Fruit fly (Drosophila melanogaster): ENCODE measurements around the gene Ir7f.

The Ir7f gene

dm6 chrX:7888386-7889024 is 4.7 kb upstream of the Ir7f start, which contains the start of gene Acat1 (continued):
- TF ChIP-seq CG8359 (GFP tag; optimal IDR thresholded peaks at IDR 0.05; ENCODE audit: borderline replicate concordance) (no peak), CG12236 (GFP tag; optimal IDR thresholded peaks at IDR 0.05) (peak; percentile 15), CG8089 (GFP tag; optimal IDR thresholded peaks at IDR 0.05) (no peak), Side (GFP tag; optimal IDR thresholded peaks at IDR 0.05) (peak; percentile 33), tin (GFP tag; optimal IDR thresholded peaks at IDR 0.05) (peak; percentile 49), CG4360 (GFP tag; IDR thresholded peaks at IDR 0.05) (no peak), nom (GFP tag; optimal IDR thresholded peaks at IDR 0.05) (peak; percentile 19), GATAe (GFP tag; conservative IDR thresholded peaks at IDR 0.05) (no peak), kah (GFP tag; optimal IDR thresholded peaks at IDR 0.05) (peak; percentile 43), CG1647 (GFP tag; optimal IDR thresholded peaks at IDR 0.05) (no peak), en (GFP tag; optimal IDR thresholded peaks at IDR 0.05) (peak; percentile 18), lilli (GFP tag; optimal IDR thresholded peaks at IDR 0.05) (peak; percentile 80), bowl (GFP tag; IDR thresholded peaks at IDR 0.05) (no peak), NC2β (GFP tag; optimal IDR thresholded peaks at IDR 0.05) (peak; percentile 38), D (optimal IDR thresholded peaks at IDR 0.05) (no peak), D (GFP tag; optimal IDR thresholded peaks at IDR 0.05) (no peak), NFAT (GFP tag; IDR thresholded peaks at IDR 0.05) (no peak), Meics (GFP tag; optimal IDR thresholded peaks at IDR 0.05) (peak; percentile 52), Pdp1 (GFP tag; optimal IDR thresholded peaks at IDR 0.05) (peak; percentile 48 to 100), CG5180 (GFP tag; optimal IDR thresholded peaks at IDR 0.05) (no peak), Neu2 (GFP tag; optimal IDR thresholded peaks at IDR 0.05; ENCODE audit: borderline replicate concordance) (no peak), psq (GFP tag; optimal IDR thresholded peaks at IDR 0.05) (no peak), CG11085 (GFP tag; IDR thresholded peaks at IDR 0.05) (no peak), CG9932 (GFP tag; IDR thresholded peaks at IDR 0.05) (peak; percentile 57), CG10274 (GFP tag; optimal IDR thresholded peaks at IDR 0.05) (no peak), CG3163 (GFP tag; optimal IDR thresholded peaks at IDR 0.05) (no peak), CoRest (tag; optimal IDR thresholded peaks at IDR 0.05) (peak; percentile 37), dpn (GFP tag; optimal IDR thresholded peaks at IDR 0.05) (peak; percentile 44 to 64), Drgx (GFP tag; IDR thresholded peaks at IDR 0.05) (peak; percentile 62), lola (GFP tag; optimal IDR thresholded peaks at IDR 0.05) (peak in 1 of 3 experiments; percentile 30), tup (GFP tag; optimal IDR thresholded peaks at IDR 0.05) (no peak), Bgb (GFP tag; IDR thresholded peaks at IDR 0.05; ENCODE audit: partially characterized antibody) (no peak; the same call in 1 of the 2 replicates), kni (GFP tag; optimal IDR thresholded peaks at IDR 0.05) (no peak), CG16813 (GFP tag; IDR thresholded peaks at IDR 0.05; ENCODE audit: partially characterized antibody) (no peak), CG6654 (GFP tag; optimal IDR thresholded peaks at IDR 0.05) (no peak), CG17612 (GFP tag; IDR thresholded peaks at IDR 0.05) (no peak), CG16863 (GFP tag; optimal IDR thresholded peaks at IDR 0.05) (no peak), pb (GFP tag; optimal IDR thresholded peaks at IDR 0.05) (no peak), CG16779 (GFP tag; IDR thresholded peaks at IDR 0.05) (no peak), lbe (GFP tag; optimal IDR thresholded peaks at IDR 0.05) (peak; percentile 81), jigr1 (GFP tag; IDR thresholded peaks at IDR 0.05) (no peak), CG4730 (GFP tag; IDR thresholded peaks at IDR 0.05) (peak; percentile 36; the same call in 1 of the 2 replicates), HLH54F (GFP tag; optimal IDR thresholded peaks at IDR 0.05) (peak; percentile 48), CG11456 (GFP tag; IDR thresholded peaks at IDR 0.05) (peak; percentile 72; the same call in 2 of the 3 replicates), maf-S (GFP tag; optimal IDR thresholded peaks at IDR 0.05) (peak; percentile 2), Gsc (GFP tag; IDR thresholded peaks at IDR 0.05) (no peak), kay (GFP tag; optimal IDR thresholded peaks at IDR 0.05) (peak; percentile 39), ase (GFP tag; IDR thresholded peaks at IDR 0.05) (no peak), bigmax (GFP tag; optimal IDR thresholded peaks at IDR 0.05) (no peak), repo (GFP tag; optimal IDR thresholded peaks at IDR 0.05) (peak; percentile 42), Rx (GFP tag; IDR thresholded peaks at IDR 0.05) (peak; percentile 44)
